Worm (Caenorhabditis elegans): ENCODE data around the gene tag-131.

The tag-131 gene

ce11 chrIII:4281955-4282618 is 35.4 kb upstream of the tag-131 start (continued):
- TF ChIP-seq unc-62 (GFP tag; optimal IDR thresholded peaks at IDR 0.05), result peak; percentile 85
- TF ChIP-seq lin-11 (tag; optimal IDR thresholded peaks at IDR 0.05), result peak; percentile 95
- peak; percentile 69 for TF ChIP-seq lin-39 (tag; optimal IDR thresholded peaks at IDR 0.05)
- TF ChIP-seq fos-1 (tag; optimal IDR thresholded peaks at IDR 0.05), result peak; percentile 94
- peak; percentile 67 for TF ChIP-seq nhr-12 (tag; optimal IDR thresholded peaks at IDR 0.05)
- peak; percentile 100 for TF ChIP-seq F13H6.1 (tag; optimal IDR thresholded peaks at IDR 0.05)
- peak; percentile 66 for TF ChIP-seq nhr-10 (tag; optimal IDR thresholded peaks at IDR 0.05)
- peak; percentile 93 for TF ChIP-seq mab-5 (tag; optimal IDR thresholded peaks at IDR 0.05)
- TF ChIP-seq dmd-4 (tag; optimal IDR thresholded peaks at IDR 0.05), result peak; percentile 15
- TF ChIP-seq mbf-1 (tag; optimal IDR thresholded peaks at IDR 0.05), result no peak
- TF ChIP-seq aly-2 (tag; optimal IDR thresholded peaks at IDR 0.05), result no peak

ce11 chrIII:4283175-4283574 is 34.3 kb upstream of the tag-131 start:
- TF ChIP-seq F13H6.1 (tag; optimal IDR thresholded peaks at IDR 0.05) (peak; percentile 90), egl-27 (tag; optimal IDR thresholded peaks at IDR 0.05) (peak; percentile 44), C34F6.9 (tag; optimal IDR thresholded peaks at IDR 0.05) (peak; percentile 35), crh-2 (tag; optimal IDR thresholded peaks at IDR 0.05) (no peak), unc-39 (tag; optimal IDR thresholded peaks at IDR 0.05) (no peak), unc-55 (GFP tag; optimal IDR thresholded peaks at IDR 0.05) (no peak), zag-1 (tag; optimal IDR thresholded peaks at IDR 0.05) (no peak), ztf-1 (GFP tag; conservative IDR thresholded peaks at IDR 0.05) (no peak), sma-9 (GFP tag; optimal IDR thresholded peaks at IDR 0.05) (peak; percentile 80), sma-9 (tag; optimal IDR thresholded peaks at IDR 0.05) (no peak), alr-1 (tag; optimal IDR thresholded peaks at IDR 0.05) (no peak), Y55F3AM.14 (GFP tag; optimal IDR thresholded peaks at IDR 0.05) (no peak), mbf-1 (tag; optimal IDR thresholded peaks at IDR 0.05) (no peak), snpc-4 (tag; optimal IDR thresholded peaks at IDR 0.05) (no peak), R02D3.7 (tag; optimal IDR thresholded peaks at IDR 0.05) (no peak), unc-62 (GFP tag; optimal IDR thresholded peaks at IDR 0.05) (no peak), ztf-11 (tag; optimal IDR thresholded peaks at IDR 0.05) (no peak), elt-1 (tag; optimal IDR thresholded peaks at IDR 0.05) (no peak), lin-39 (tag; optimal IDR thresholded peaks at IDR 0.05) (no peak), fos-1 (tag; optimal IDR thresholded peaks at IDR 0.05) (no peak), skn-1 (tag; optimal IDR thresholded peaks at IDR 0.05) (no peak), gmeb-1 (tag; optimal IDR thresholded peaks at IDR 0.05) (no peak), nhr-77 (tag; optimal IDR thresholded peaks at IDR 0.05) (no peak), lin-11 (tag; optimal IDR thresholded peaks at IDR 0.05) (no peak), lsy-2 (tag; optimal IDR thresholded peaks at IDR 0.05) (peak in 1 of 2 experiments; percentile 41), ama-1 (optimal IDR thresholded peaks at IDR 0.05) (no peak), aly-2 (tag; optimal IDR thresholded peaks at IDR 0.05) (no peak), nhr-25 (tag; optimal IDR thresholded peaks at IDR 0.05) (no peak), nhr-10 (tag; optimal IDR thresholded peaks at IDR 0.05) (no peak), nhr-23 (tag; optimal IDR thresholded peaks at IDR 0.05) (no peak), ztf-4 (tag; optimal IDR thresholded peaks at IDR 0.05) (peak; percentile 21), peb-1 (tag; optimal IDR thresholded peaks at IDR 0.05) (no peak), mab-5 (tag; optimal IDR thresholded peaks at IDR 0.05) (no peak), nhr-129 (tag; optimal IDR thresholded peaks at IDR 0.05) (peak; percentile 68), ceh-82 (tag; optimal IDR thresholded peaks at IDR 0.05) (no peak), nhr-11 (tag; optimal IDR thresholded peaks at IDR 0.05) (no peak)

- TF ChIP-seq ceh-16 (tag; optimal IDR thresholded peaks at IDR 0.05), result peak; percentile 90
- TF ChIP-seq C34F6.9 (tag; optimal IDR thresholded peaks at IDR 0.05), result peak; percentile 56
- peak; percentile 93 for TF ChIP-seq sma-9 (GFP tag; optimal IDR thresholded peaks at IDR 0.05)
- no peak for TF ChIP-seq sma-9 (tag; optimal IDR thresholded peaks at IDR 0.05)
- TF ChIP-seq nhr-6 (tag; optimal IDR thresholded peaks at IDR 0.05), result peak; percentile 41
- TF ChIP-seq lin-13 (GFP tag; optimal IDR thresholded peaks at IDR 0.05), result peak; percentile 38
- TF ChIP-seq elt-1 (tag; optimal IDR thresholded peaks at IDR 0.05), result no peak
- TF ChIP-seq gmeb-1 (tag; optimal IDR thresholded peaks at IDR 0.05), result peak; percentile 58
- TF ChIP-seq snpc-4 (tag; optimal IDR thresholded peaks at IDR 0.05), result peak; percentile 30
- no peak for TF ChIP-seq aly-2 (tag; optimal IDR thresholded peaks at IDR 0.05)
- peak; percentile 95 for TF ChIP-seq nhr-25 (tag; optimal IDR thresholded peaks at IDR 0.05)
- no peak for TF ChIP-seq nhr-77 (tag; optimal IDR thresholded peaks at IDR 0.05)
- TF ChIP-seq blmp-1 (tag; optimal IDR thresholded peaks at IDR 0.05; ENCODE audit: insufficient read depth), result peak; percentile 79
- peak; percentile 58 for TF ChIP-seq sem-4 (tag; optimal IDR thresholded peaks at IDR 0.05)
- TF ChIP-seq ztf-11 (tag; optimal IDR thresholded peaks at IDR 0.05), result no peak
- TF ChIP-seq fos-1 (tag; optimal IDR thresholded peaks at IDR 0.05), result peak; percentile 79
- peak; percentile 87 for TF ChIP-seq nhr-21 (tag; optimal IDR thresholded peaks at IDR 0.05)
- TF ChIP-seq sma-3 (GFP tag; optimal IDR thresholded peaks at IDR 0.05), result peak; percentile 97
- TF ChIP-seq nhr-11 (tag; optimal IDR thresholded peaks at IDR 0.05), result no peak
- no peak for TF ChIP-seq elt-3 (tag; optimal IDR thresholded peaks at IDR 0.05)
- no peak for TF ChIP-seq peb-1 (tag; optimal IDR thresholded peaks at IDR 0.05)
- peak; percentile 62 for TF ChIP-seq Y55F3AM.14 (GFP tag; optimal IDR thresholded peaks at IDR 0.05)
- peak in 1 of 2 experiments; percentile 85 for TF ChIP-seq lsy-2 (tag; optimal IDR thresholded peaks at IDR 0.05)
- no peak for TF ChIP-seq unc-39 (tag; optimal IDR thresholded peaks at IDR 0.05)
- peak; percentile 73 for TF ChIP-seq crh-2 (tag; optimal IDR thresholded peaks at IDR 0.05)
- TF ChIP-seq unc-62 (GFP tag; optimal IDR thresholded peaks at IDR 0.05), result no peak
- TF ChIP-seq mab-5 (tag; optimal IDR thresholded peaks at IDR 0.05), result peak; percentile 13
- TF ChIP-seq F13H6.1 (tag; optimal IDR thresholded peaks at IDR 0.05), result peak; percentile 93
- peak; percentile 82 for TF ChIP-seq nhr-129 (tag; optimal IDR thresholded peaks at IDR 0.05)
- peak; percentile 72 for TF ChIP-seq egl-27 (tag; optimal IDR thresholded peaks at IDR 0.05)
- no peak for TF ChIP-seq nhr-23 (tag; optimal IDR thresholded peaks at IDR 0.05)
These were observed 32.8 kb upstream of the tag-131 start for ce11 chrIII:4284732-4285165.
